Worm (Caenorhabditis elegans): ENCODE data around the gene nlp-13.

ce11 chrV:4189618-4190017, 46.6 kb upstream of the nlp-13 start:
- no peak for TF ChIP-seq flt-1 (GFP tag; IDR thresholded peaks at IDR 0.05)
- no peak for TF ChIP-seq tbx-11 (GFP tag; IDR thresholded peaks at IDR 0.05)
- no peak for TF ChIP-seq tbx-37 (GFP tag; conservative IDR thresholded peaks at IDR 0.05)
- TF ChIP-seq hmg-4 (GFP tag; optimal IDR thresholded peaks at IDR 0.05) = no peak
- no peak for TF ChIP-seq ama-1 (optimal IDR thresholded peaks at IDR 0.05)
- TF ChIP-seq aly-1 (tag; optimal IDR thresholded peaks at IDR 0.05) = no peak
- no peak for TF ChIP-seq sea-1 (GFP tag; conservative IDR thresholded peaks at IDR 0.05)
- no peak for TF ChIP-seq tra-4 (tag; optimal IDR thresholded peaks at IDR 0.05)
- TF ChIP-seq ets-7 (tag; optimal IDR thresholded peaks at IDR 0.05) = no peak
- no peak for TF ChIP-seq ceh-13 (GFP tag; optimal IDR thresholded peaks at IDR 0.05)
